Fruit fly (Drosophila melanogaster) whole organism, embryonic: ENCODE measurements around the gene Mtr3.

ENCODE experiments used
- CG10959 ChIP-seq: fragments of 200-800 bp; sonication (Bioruptor generic); IDR thresholded peaks from 2 replicates; pipeline ENCODE4 v1.3.6; 2022; ENCODE audit warnings: missing biosample characterization, missing genetic modification characterization
- CG11398 ChIP-seq: fragments of 200-800 bp; sonication (Bioruptor generic); optimal IDR thresholded peaks from 2 replicates; lab custom pipeline; 2016; ENCODE audit warnings: missing biosample characterization, missing genetic modification characterization
- CG11456 ChIP-seq: fragments of 200-800 bp; sonication (Bioruptor generic); IDR thresholded peaks from 3 replicates; pipeline ENCODE4 v1.3.6; 2022; ENCODE audit warnings: missing biosample characterization, missing genetic modification characterization
- CG11560 ChIP-seq: fragments of 200-800 bp; sonication (Bioruptor generic); IDR thresholded peaks from 3 replicates; pipeline ENCODE4 v1.3.6; 2022; ENCODE audit warnings: missing biosample characterization, missing genetic modification characterization
- CG12391 ChIP-seq: fragments of 200-800 bp; sonication (Bioruptor generic); optimal IDR thresholded peaks from 3 replicates; lab custom pipeline; 2018; ENCODE audit warnings: missing biosample characterization, mild to moderate bottlenecking, missing genetic modification characterization, moderate library complexity
- CG14014 ChIP-seq: fragments of 200-800 bp; sonication (Bioruptor generic); IDR thresholded peaks from 2 replicates; pipeline ENCODE4 v1.3.6; 2022; ENCODE audit warnings: missing biosample characterization, missing genetic modification characterization
- CG14050 ChIP-seq: fragments of 200-800 bp; sonication (Bioruptor generic); IDR thresholded peaks from 3 replicates; pipeline ENCODE4 v1.3.6; 2022; ENCODE audit warnings: missing biosample characterization, missing genetic modification characterization
- CG16813 ChIP-seq: fragments of 200-800 bp; sonication (Bioruptor generic); IDR thresholded peaks from 3 replicates; pipeline ENCODE4 v1.3.6; 2022; ENCODE audit warnings: missing biosample characterization, missing genetic modification characterization; ENCODE audit not compliant: partially characterized antibody
- CG17385 ChIP-seq: fragments of 200-800 bp; sonication (Bioruptor generic); optimal IDR thresholded peaks from 3 replicates; lab custom pipeline; 2018; ENCODE audit warnings: missing biosample characterization, mild to moderate bottlenecking, missing genetic modification characterization
- CG18011 ChIP-seq: fragments of 200-800 bp; sonication (Bioruptor generic); optimal IDR thresholded peaks from 2 replicates; lab custom pipeline; 2017; ENCODE audit warnings: missing biosample characterization, missing genetic modification characterization, mild to moderate bottlenecking, moderate library complexity, missing genotype
- CG18262 ChIP-seq: fragments of 200-800 bp; optimal IDR thresholded peaks from 3 replicates; lab custom pipeline; 2019; ENCODE audit warnings: missing biosample characterization, mild to moderate bottlenecking, missing genetic modification characterization, moderate library complexity
- CG2116 ChIP-seq: fragments of 200-800 bp; sonication (Bioruptor generic); optimal IDR thresholded peaks from 3 replicates; lab custom pipeline; 2018; ENCODE audit warnings: missing biosample characterization, mild to moderate bottlenecking, missing genetic modification characterization
- CG2678 ChIP-seq: fragments of 200-800 bp; sonication (Bioruptor generic); optimal IDR thresholded peaks from 3 replicates; lab custom pipeline; 2019; ENCODE audit warnings: missing biosample characterization, mild to moderate bottlenecking, missing genetic modification characterization, moderate library complexity
- CG30431 ChIP-seq: fragments of 200-800 bp; sonication (Bioruptor generic); optimal IDR thresholded peaks from 2 replicates; lab custom pipeline; 2017; ENCODE audit warnings: missing biosample characterization, missing genetic modification characterization
- CG31365 ChIP-seq: fragments of 200-800 bp; sonication (Bioruptor generic); optimal IDR thresholded peaks from 2 replicates; lab custom pipeline; 2018; ENCODE audit warnings: missing biosample characterization, mild to moderate bottlenecking, missing genetic modification characterization
- CG3407 ChIP-seq: fragments of 200-800 bp; sonication (Bioruptor generic); optimal IDR thresholded peaks from 2 replicates; lab custom pipeline; 2018; ENCODE audit warnings: missing biosample characterization, mild to moderate bottlenecking, missing genetic modification characterization
- CG3838 ChIP-seq: fragments of 200-800 bp; sonication (Bioruptor generic); optimal IDR thresholded peaks from 3 replicates; lab custom pipeline; 2016; ENCODE audit warnings: missing biosample characterization, missing genetic modification characterization
- CG5245 ChIP-seq: fragments of 200-800 bp; sonication (Bioruptor generic); optimal IDR thresholded peaks from 3 replicates; lab custom pipeline; 2016; ENCODE audit warnings: missing biosample characterization, missing genetic modification characterization
- CG7786 ChIP-seq: fragments of 200-800 bp; sonication (Bioruptor generic); optimal IDR thresholded peaks from 2 replicates; lab custom pipeline; 2016; ENCODE audit warnings: missing biosample characterization, missing genetic modification characterization
- CG7839 ChIP-seq: fragments of 200-800 bp; sonication (Bioruptor generic); optimal IDR thresholded peaks from 3 replicates; lab custom pipeline; 2018; ENCODE audit warnings: missing biosample characterization, mild to moderate bottlenecking, missing genetic modification characterization, moderate library complexity
- D19B ChIP-seq: fragments of 200-800 bp; sonication (Bioruptor generic); optimal IDR thresholded peaks from 2 replicates; lab custom pipeline; 2017; ENCODE audit warnings: missing biosample characterization, mild to moderate bottlenecking, missing genetic modification characterization
- Dfd ChIP-seq, 2 experiments: fragments of >200 bp; optimal IDR thresholded peaks; 2 replicates each; lab custom pipeline; 2017; ENCODE audit warnings: missing biosample characterization in 2 of 2, missing genetic modification characterization in 2 of 2
- Dll ChIP-seq: fragments of 200-800 bp; sonication (Bioruptor generic); IDR thresholded peaks from 4 replicates; pipeline ENCODE4 v1.3.6; 2022; ENCODE audit warnings: missing biosample characterization, missing genetic modification characterization; ENCODE audit not compliant: partially characterized antibody
- Eip74EF ChIP-seq, 2 experiments: fragments of 200-800 bp in 1 of 2; fragments of >200 bp in 1 of 2; sonication (Bioruptor generic) in 1 of 2; optimal IDR thresholded peaks; 2 replicates each; lab custom pipeline; 2017 to 2019; ENCODE audit warnings: missing biosample characterization in 2 of 2, missing genetic modification characterization in 2 of 2, mild to moderate bottlenecking in 1 of 2, moderate library complexity in 1 of 2
- Hsf ChIP-seq: fragments of 200-800 bp; sonication (Bioruptor generic); optimal IDR thresholded peaks from 3 replicates; lab custom pipeline; 2016; ENCODE audit warnings: missing biosample characterization, missing genetic modification characterization
- Jarid2 ChIP-seq: fragments of 200-800 bp; sonication (Bioruptor generic); optimal IDR thresholded peaks from 3 replicates; lab custom pipeline; 2017; ENCODE audit warnings: mild to moderate bottlenecking, missing biosample characterization, missing genetic modification reagents, missing genetic modification characterization
- Lhr ChIP-seq: fragments of 200-800 bp; sonication (Bioruptor generic); optimal IDR thresholded peaks from 3 replicates; lab custom pipeline; 2017; ENCODE audit warnings: mild to moderate bottlenecking, missing biosample characterization, missing genetic modification reagents, missing genetic modification characterization
- Lim3 ChIP-seq: fragments of 200-800 bp; sonication (Bioruptor generic); IDR thresholded peaks from 2 replicates; pipeline ENCODE4 v1.3.6; 2022; ENCODE audit warnings: missing biosample characterization, missing genetic modification characterization
- Neu2 ChIP-seq: fragments of 200-800 bp; sonication (Bioruptor generic); optimal IDR thresholded peaks from 3 replicates; lab custom pipeline; 2016; ENCODE audit warnings: missing biosample characterization, missing genetic modification characterization, borderline replicate concordance
- Rfx ChIP-seq: fragments of 200-800 bp; sonication (Bioruptor generic); IDR thresholded peaks from 2 replicates; pipeline ENCODE4 v1.3.6; 2022; ENCODE audit warnings: missing biosample characterization, missing genetic modification characterization
- Vsx1 ChIP-seq: fragments of 200-800 bp; sonication (Bioruptor generic); optimal IDR thresholded peaks from 2 replicates; lab custom pipeline; 2017; ENCODE audit warnings: missing biosample characterization, mild to moderate bottlenecking, missing genetic modification characterization, missing genetic modification reagents
- ase ChIP-seq: fragments of 200-800 bp; sonication (Bioruptor generic); IDR thresholded peaks from 3 replicates; pipeline ENCODE4 v1.3.6; 2022; ENCODE audit warnings: missing biosample characterization, missing genetic modification characterization
- bab2 ChIP-seq: fragments of 200-800 bp; sonication (Bioruptor generic); optimal IDR thresholded peaks from 2 replicates; lab custom pipeline; 2016; ENCODE audit warnings: missing biosample characterization, missing genetic modification characterization
- bcd ChIP-seq: fragments of 200-800 bp; sonication (Bioruptor generic); optimal IDR thresholded peaks from 2 replicates; lab custom pipeline; 2017; ENCODE audit warnings: missing biosample characterization, mild to moderate bottlenecking, missing genetic modification characterization
- br ChIP-seq: fragments of >200 bp; optimal IDR thresholded peaks from 2 replicates; lab custom pipeline; 2017
- chinmo ChIP-seq: fragments of 200-800 bp; sonication (Bioruptor generic); IDR thresholded peaks from 4 replicates; pipeline ENCODE4 v1.3.6; 2022; ENCODE audit warnings: missing biosample characterization, missing genetic modification characterization; ENCODE audit not compliant: partially characterized antibody
- emc ChIP-seq: fragments of 200-800 bp; sonication (Bioruptor generic); optimal IDR thresholded peaks from 2 replicates; lab custom pipeline; 2016; ENCODE audit warnings: missing biosample characterization, missing genetic modification characterization
- eyg ChIP-seq: fragments of 200-800 bp; sonication (Bioruptor generic); optimal IDR thresholded peaks from 3 replicates; lab custom pipeline; 2016; ENCODE audit warnings: missing biosample characterization, missing genetic modification characterization
- fd96Cb ChIP-seq: fragments of 200-800 bp; sonication (Bioruptor generic); optimal IDR thresholded peaks from 2 replicates; lab custom pipeline; 2018; ENCODE audit warnings: missing biosample characterization, mild to moderate bottlenecking, missing genetic modification characterization, moderate library complexity
- fu2 ChIP-seq: fragments of 200-800 bp; sonication (Bioruptor generic); optimal IDR thresholded peaks from 2 replicates; lab custom pipeline; 2016; ENCODE audit warnings: missing biosample characterization, missing genetic modification characterization
- gro ChIP-seq: fragments of 200-800 bp; sonication (Bioruptor generic); optimal IDR thresholded peaks from 2 replicates; lab custom pipeline; 2016; ENCODE audit warnings: missing biosample characterization, missing genetic modification characterization
- insv ChIP-seq, 2 experiments: fragments of 200-800 bp; sonication (Bioruptor generic); optimal IDR thresholded peaks; 3 replicates each; lab custom pipeline; 2016 to 2018; ENCODE audit warnings: missing biosample characterization in 2 of 2, missing genetic modification characterization in 2 of 2
- inv ChIP-seq: fragments of 200-800 bp; sonication (Bioruptor generic); IDR thresholded peaks from 2 replicates; pipeline ENCODE4 v1.3.6; 2022; ENCODE audit warnings: missing biosample characterization, missing genetic modification characterization; ENCODE audit not compliant: partially characterized antibody
- jumu ChIP-seq: fragments of 200-800 bp; sonication (Bioruptor generic); optimal IDR thresholded peaks from 3 replicates; lab custom pipeline; 2016; ENCODE audit warnings: missing biosample characterization, missing genetic modification characterization
- oc ChIP-seq: fragments of 200-800 bp; sonication (Bioruptor generic); optimal IDR thresholded peaks from 2 replicates; lab custom pipeline; 2018; ENCODE audit warnings: missing biosample characterization, mild to moderate bottlenecking, missing genetic modification characterization, moderate library complexity
- psq ChIP-seq: fragments of 200-800 bp; sonication (Bioruptor generic); optimal IDR thresholded peaks from 2 replicates; lab custom pipeline; 2017; ENCODE audit warnings: missing biosample characterization, missing genetic modification characterization
- slou ChIP-seq: fragments of 200-800 bp; sonication (Bioruptor generic); optimal IDR thresholded peaks from 3 replicates; lab custom pipeline; 2016; ENCODE audit warnings: missing biosample characterization, missing genetic modification characterization
- sob ChIP-seq: fragments of 200-800 bp; sonication (Bioruptor generic); IDR thresholded peaks from 2 replicates; pipeline ENCODE4 v1.3.6; 2022; ENCODE audit warnings: missing biosample characterization, missing genetic modification characterization
- tio ChIP-seq: fragments of 200-800 bp; sonication (Bioruptor generic); optimal IDR thresholded peaks from 2 replicates; lab custom pipeline; 2017; ENCODE audit warnings: missing biosample characterization, missing genetic modification characterization, inconsistent platforms
- tx ChIP-seq: fragments of 200-800 bp; sonication (Bioruptor generic); optimal IDR thresholded peaks from 2 replicates; lab custom pipeline; 2016; ENCODE audit warnings: missing biosample characterization, missing genetic modification characterization
- zen2 ChIP-seq: fragments of 200-800 bp; sonication (Bioruptor generic); IDR thresholded peaks from 3 replicates; pipeline ENCODE4 v1.3.6; 2022; ENCODE audit warnings: missing biosample characterization, missing genetic modification characterization; ENCODE audit not compliant: partially characterized antibody

Gene Mtr3

dm6 chr3L:19932917-19933316 lies 19.4 kb upstream of the Mtr3 start (continued):
- no peak for TF ChIP-seq Eip74EF (GFP tag; optimal IDR thresholded peaks at IDR 0.05; lab: Kevin White, UChicago)
- TF ChIP-seq CG30431 (GFP tag; lab: Kevin White, UChicago): no peak
- TF ChIP-seq CG12391 (tag; lab: Kevin White, UChicago): no peak
- TF ChIP-seq CG11560 (tag; lab: Robert Waterston, UW): no peak
- no peak for TF ChIP-seq CG3407
- TF ChIP-seq zen2 (GFP tag; lab: Robert Waterston, UW): no peak
- TF ChIP-seq D19B (GFP tag; lab: Kevin White, UChicago): no peak
- peak; percentile 66; the same call in 1 of the 2 replicates for TF ChIP-seq CG14014
- no peak for TF ChIP-seq Neu2
- TF ChIP-seq Lhr (GFP tag; lab: Kevin White, UChicago): no peak
- peak; percentile 58; the same call in 1 of the 2 replicates for TF ChIP-seq sob (GFP tag; lab: Robert Waterston, UW)
- no peak for TF ChIP-seq jumu (GFP tag; lab: Kevin White, UChicago)
- TF ChIP-seq slou (GFP tag; lab: Kevin White, UChicago): no peak
- no peak for TF ChIP-seq tio (GFP tag; lab: Kevin White, UChicago)
- TF ChIP-seq bab2 (GFP tag; lab: Kevin White, UChicago): no peak
- no peak for TF ChIP-seq Dll (GFP tag; lab: Robert Waterston, UW)
- no peak for TF ChIP-seq CG11398 (GFP tag; lab: Kevin White, UChicago)
- TF ChIP-seq Dfd (GFP tag; optimal IDR thresholded peaks at IDR 0.05; lab: Kevin White, UChicago): no peak
- peak; percentile 39 for TF ChIP-seq gro (GFP tag; lab: Kevin White, UChicago)
- peak; percentile 45 for TF ChIP-seq CG31365
- no peak for TF ChIP-seq CG14050
- peak; percentile 0 for TF ChIP-seq eyg (GFP tag; lab: Kevin White, UChicago)
- TF ChIP-seq oc (tag; lab: Kevin White, UChicago): no peak
- no peak for TF ChIP-seq emc
- no peak for TF ChIP-seq CG3838 (GFP tag; lab: Kevin White, UChicago)
- no peak for TF ChIP-seq Lim3 (GFP tag; lab: Robert Waterston, UW)
- TF ChIP-seq CG7786 (GFP tag; lab: Kevin White, UChicago): peak; percentile 11
- TF ChIP-seq fd96Cb (tag; lab: Kevin White, UChicago): no peak
- peak; percentile 53 for TF ChIP-seq CG17385 (GFP tag; lab: Kevin White, UChicago)
- no peak for TF ChIP-seq br (lab: Kevin White, UChicago)
- no peak for TF ChIP-seq ase
- peak; percentile 25 for TF ChIP-seq CG18011
- no peak for TF ChIP-seq CG11456 (GFP tag; lab: Robert Waterston, UW)
- peak; percentile 14 for TF ChIP-seq CG7839 (tag; lab: Kevin White, UChicago)
- TF ChIP-seq chinmo (GFP tag; lab: Robert Waterston, UW): 0 out of 4 replicates have a peak, but pooled peaks have one; percentile 60
- no peak for TF ChIP-seq tx (GFP tag; lab: Kevin White, UChicago)
- no peak for TF ChIP-seq Jarid2 (GFP tag; lab: Kevin White, UChicago)
- TF ChIP-seq CG10959 (GFP tag; lab: Robert Waterston, UW): no peak
- no peak for TF ChIP-seq CG18262 (tag; lab: Kevin White, UChicago)
- TF ChIP-seq Rfx (GFP tag; lab: Robert Waterston, UW): peak; percentile 47; the same call in 1 of the 2 replicates
- TF ChIP-seq Vsx1 (GFP tag; lab: Kevin White, UChicago): peak; percentile 59
- no peak for TF ChIP-seq CG16813 (GFP tag; lab: Robert Waterston, UW)
- TF ChIP-seq bcd (GFP tag; lab: Kevin White, UChicago): no peak
- TF ChIP-seq CG2678 (tag; lab: Kevin White, UChicago): peak; percentile 59
- TF ChIP-seq CG2116 (GFP tag; lab: Kevin White, UChicago): no peak
- TF ChIP-seq inv (GFP tag; lab: Robert Waterston, UW): no peak
- TF ChIP-seq Hsf (GFP tag; lab: Kevin White, UChicago): no peak
- peak in 1 of 2 experiments; percentile 12 for TF ChIP-seq insv (GFP tag; optimal IDR thresholded peaks at IDR 0.05; lab: Kevin White, UChicago)
- no peak for TF ChIP-seq psq (GFP tag; lab: Kevin White, UChicago)
- no peak for TF ChIP-seq CG5245 (GFP tag; lab: Kevin White, UChicago)
- no peak for TF ChIP-seq fu2
